Worm (Caenorhabditis elegans) whole organism, midembryonic: ENCODE measurements around the gene T02H6.9.

ENCODE experiments used
- T22C8.4 ChIP-seq: fragments of 200-800 bp; sonication (Bioruptor generic); IDR thresholded peaks from 2 replicates; pipeline ENCODE4 v1.3.6; 2022; ENCODE audit warnings: missing genetic modification characterization, missing compliant biosample characterization
- cog-1 ChIP-seq: sonication (generic microtip); optimal IDR thresholded peaks from 2 replicates; lab custom pipeline; 2016; ENCODE audit warnings: missing genetic modification characterization, missing compliant biosample characterization
- flt-1 ChIP-seq: fragments of 200-800 bp; sonication (Bioruptor generic); IDR thresholded peaks from 2 replicates; pipeline ENCODE4 v1.3.6; 2022; ENCODE audit warnings: missing genetic modification characterization, missing compliant biosample characterization
- klf-2 ChIP-seq: fragments of 200-800 bp; sonication (Bioruptor generic); conservative IDR thresholded peaks from 2 replicates; pipeline ENCODE4 v1.3.6; 2022; ENCODE audit warnings: missing genetic modification reagents, missing genetic modification characterization, missing compliant biosample characterization
- med-1 ChIP-seq: sonication (generic microtip); optimal IDR thresholded peaks from 2 replicates; lab custom pipeline; 2017; ENCODE audit warnings: missing genetic modification characterization, mild to moderate bottlenecking, missing compliant biosample characterization, antibody characterized with exemption, missing genetic modification reagents; ENCODE audit not compliant: insufficient read depth
- ref-1 ChIP-seq: fragments of 200-800 bp; sonication (Bioruptor generic); conservative IDR thresholded peaks from 2 replicates; pipeline ENCODE4 v1.3.6; 2022; ENCODE audit warnings: missing genetic modification reagents, missing genetic modification characterization, missing compliant biosample characterization
- tab-1 ChIP-seq: fragments of 200-800 bp; sonication (Bioruptor generic); IDR thresholded peaks from 2 replicates; pipeline ENCODE4 v1.3.6; 2022; ENCODE audit warnings: missing genetic modification characterization, missing compliant biosample characterization
- ztf-23 ChIP-seq: fragments of 200-800 bp; sonication (Bioruptor generic); IDR thresholded peaks from 2 replicates; pipeline ENCODE4 v1.3.6; 2022; ENCODE audit warnings: missing genetic modification reagents, missing genetic modification characterization, missing compliant biosample characterization
- ztf-29 ChIP-seq: fragments of 200-800 bp; sonication (Bioruptor generic); IDR thresholded peaks from 2 replicates; pipeline ENCODE4 v1.3.6; 2022; ENCODE audit warnings: missing genetic modification reagents, missing genetic modification characterization, missing compliant biosample characterization

Gene T02H6.9

DNA sequence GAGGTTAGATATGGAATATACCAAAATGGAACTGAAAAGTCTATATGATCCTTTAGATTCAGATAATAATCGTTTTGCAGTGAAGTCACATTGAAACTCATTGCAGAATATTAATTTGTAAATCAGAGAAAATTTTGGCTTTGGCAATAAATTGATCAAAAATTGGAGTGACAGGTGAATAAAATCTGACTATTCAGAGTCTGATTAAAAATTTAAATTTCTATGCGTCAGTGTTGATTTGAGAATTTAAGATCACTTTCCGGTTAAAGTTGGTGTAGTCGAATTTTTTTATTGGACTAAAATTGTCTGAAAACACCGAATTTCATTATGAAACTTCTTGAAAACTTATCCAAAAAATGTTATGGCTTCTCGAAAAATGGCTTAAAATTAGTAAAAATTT is 17.0 kb upstream of the T02H6.9 start, which contains the start of gene sri-45:
sri-45 (minus strand) TSS at position 101 of the 400 bp plus-strand sequence.
- TF ChIP-seq flt-1 (no peak), T22C8.4 (no peak), ztf-29 (GFP tag; lab: Robert Waterston, UW) (no peak), cog-1 (no peak), med-1 (no peak), tab-1 (GFP tag; lab: Robert Waterston, UW) (no peak), ref-1 (GFP tag; lab: Robert Waterston, UW) (no peak), klf-2 (no peak)

DNA sequence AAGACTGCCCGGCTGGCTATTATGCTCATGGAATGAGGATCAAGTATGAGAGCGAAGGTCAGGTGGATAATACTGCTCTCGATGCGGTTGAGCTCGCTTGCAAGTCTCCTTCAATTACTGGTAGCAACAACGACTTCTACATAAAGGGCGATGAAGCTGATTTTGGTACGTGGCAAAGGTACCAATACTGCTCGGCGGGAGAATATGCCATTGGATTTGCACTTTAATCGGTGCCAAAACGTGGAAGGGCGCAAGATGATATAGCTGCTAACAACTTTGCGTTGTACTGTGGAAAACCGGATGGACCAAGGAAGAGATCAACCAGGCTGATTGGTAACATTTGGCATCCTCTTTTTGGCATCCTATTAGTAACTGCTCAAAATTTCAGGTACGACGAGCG is 10.8 kb upstream of the T02H6.9 start:
- no peak for TF ChIP-seq ztf-23 (GFP tag; lab: Robert Waterston, UW)
- no peak for TF ChIP-seq T22C8.4
- TF ChIP-seq tab-1 (GFP tag; lab: Robert Waterston, UW) = no peak

DNA sequence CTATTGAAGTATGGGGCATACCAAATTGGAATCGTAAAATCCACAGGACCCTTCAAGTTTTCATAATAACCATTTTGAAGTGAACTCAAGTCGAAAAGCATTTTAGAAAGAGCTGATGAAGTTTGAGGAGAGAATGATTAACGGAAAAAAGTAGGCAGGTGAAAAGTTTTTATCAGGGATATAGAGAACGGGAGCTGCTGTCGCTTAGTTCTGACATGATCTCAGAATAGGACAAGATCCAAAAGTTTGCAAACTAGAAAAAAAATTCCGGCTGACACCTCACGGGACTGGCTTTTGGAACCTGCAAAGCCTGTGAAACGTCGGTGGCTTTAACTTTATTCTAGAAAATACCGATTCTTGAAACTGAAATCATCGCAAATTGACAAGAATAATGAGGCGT is 7.7 kb upstream of the T02H6.9 start, which contains the start of gene sri-46:
sri-46 (minus strand) TSS at position 101 of the 400 bp plus-strand sequence.
- TF ChIP-seq flt-1 (no peak), ztf-29 (GFP tag; lab: Robert Waterston, UW) (no peak), ztf-23 (GFP tag; lab: Robert Waterston, UW) (no peak), med-1 (no peak), klf-2 (no peak), ref-1 (GFP tag; lab: Robert Waterston, UW) (no peak), cog-1 (no peak), T22C8.4 (no peak), tab-1 (GFP tag; lab: Robert Waterston, UW) (no peak)

DNA sequence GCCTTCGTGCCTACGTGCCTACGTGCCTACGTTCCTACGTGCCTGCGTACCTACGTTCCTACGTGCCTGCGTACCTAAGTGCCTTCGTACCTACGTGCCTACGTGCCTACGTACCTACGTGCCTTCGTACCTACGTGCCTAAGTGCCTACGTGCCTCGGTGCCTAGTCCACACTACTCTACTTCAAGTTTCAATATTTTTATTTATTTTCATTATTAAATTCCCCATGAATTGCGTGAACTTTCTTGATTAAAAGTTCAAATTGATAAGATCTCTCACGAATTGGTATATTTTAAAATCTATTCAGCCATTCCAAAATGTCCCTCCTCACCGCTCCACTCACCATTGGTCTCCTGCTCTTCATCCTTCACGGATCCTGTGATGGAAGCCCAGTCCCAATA is 4.6 kb upstream of the T02H6.9 start, which contains the start of gene Y39F10C.3:
Y39F10C.3 (plus strand) TSS at position 301 of the 400 bp plus-strand sequence.
- TF ChIP-seq cog-1 = no peak
- no peak for TF ChIP-seq tab-1 (GFP tag; lab: Robert Waterston, UW)
- no peak for TF ChIP-seq ztf-23 (GFP tag; lab: Robert Waterston, UW)
- no peak for TF ChIP-seq med-1
- no peak for TF ChIP-seq flt-1
- no peak for TF ChIP-seq T22C8.4
- no peak for TF ChIP-seq klf-2
- no peak for TF ChIP-seq ref-1 (GFP tag; lab: Robert Waterston, UW)
- no peak for TF ChIP-seq ztf-29 (GFP tag; lab: Robert Waterston, UW)

DNA sequence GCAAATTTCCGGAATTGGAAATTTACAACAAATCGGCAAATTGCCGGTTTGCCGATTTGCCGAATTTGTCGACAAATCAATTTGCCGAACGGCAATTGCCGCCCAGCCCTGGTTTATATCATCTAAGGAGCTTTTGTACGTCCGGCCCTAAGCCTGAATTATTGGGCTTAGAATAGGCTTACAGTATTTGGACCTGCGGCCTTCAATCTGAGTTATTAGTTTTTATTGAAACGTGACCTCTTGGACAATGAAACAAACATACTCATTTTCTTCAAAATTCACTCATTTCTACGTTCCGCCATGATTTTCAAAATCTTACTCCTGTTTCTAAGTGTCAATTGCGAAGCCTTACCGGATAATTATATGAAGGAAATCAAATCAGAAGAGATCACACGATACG is 3.4 kb upstream of the T02H6.9 start, which contains the start of gene Y39F10C.1:
Y39F10C.1 (plus strand) TSS at position 301 of the 400 bp plus-strand sequence.
- TF ChIP-seq T22C8.4 (no peak), flt-1 (no peak), klf-2 (no peak), med-1 (no peak), tab-1 (GFP tag; lab: Robert Waterston, UW) (no peak), cog-1 (no peak), ref-1 (GFP tag; lab: Robert Waterston, UW) (no peak), ztf-29 (GFP tag; lab: Robert Waterston, UW) (no peak)

DNA sequence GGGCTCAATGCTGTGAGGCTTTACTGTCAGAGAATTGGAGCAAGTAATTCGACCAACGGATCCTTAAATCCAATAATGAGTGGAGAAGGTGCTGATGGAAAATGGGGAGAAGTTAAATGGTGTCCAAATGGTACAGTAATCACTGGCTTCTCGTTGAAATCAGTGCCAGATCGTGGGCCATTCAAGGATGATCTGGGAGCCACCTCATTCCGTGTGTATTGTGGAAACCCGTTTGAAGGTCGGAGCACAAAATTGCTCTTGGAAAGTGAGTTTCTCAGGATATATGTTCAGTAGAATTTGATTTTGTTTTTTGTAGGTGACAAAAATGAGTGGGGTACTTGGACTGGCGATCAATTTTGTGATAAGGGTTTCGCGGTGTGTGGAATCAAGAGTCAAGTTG is 2.9 kb upstream of the T02H6.9 start:
- TF ChIP-seq tab-1 (GFP tag; lab: Robert Waterston, UW) (no peak), ztf-29 (GFP tag; lab: Robert Waterston, UW) (no peak), cog-1 (no peak), ztf-23 (GFP tag; lab: Robert Waterston, UW) (no peak)

DNA sequence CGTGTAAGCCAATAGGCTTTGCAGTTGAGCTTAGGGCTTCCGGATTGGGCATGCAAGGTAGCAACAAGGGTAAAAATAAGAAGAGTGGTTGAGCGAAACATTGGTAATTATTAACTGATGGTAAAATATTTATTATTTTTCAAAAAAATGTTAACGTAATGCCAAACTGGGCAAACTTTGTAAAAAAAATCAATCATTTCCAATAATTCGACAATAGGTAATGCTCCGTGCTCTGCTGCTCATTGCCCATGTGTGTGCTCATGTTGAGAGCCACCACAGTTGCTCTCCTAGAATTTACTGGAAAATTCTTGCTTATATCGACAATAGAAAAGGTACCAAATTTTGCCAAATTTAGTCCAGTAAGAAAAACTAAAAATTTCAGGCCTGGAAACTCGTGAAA is 1.9 kb downstream of the T02H6.9 start, which contains the start of the genes T02H6.10 and T02H6.8:
T02H6.10 (minus strand) TSS at position 101 of the 400 bp plus-strand sequence.
T02H6.8 (plus strand) TSS at position 221 of the 400 bp plus-strand sequence.
- TF ChIP-seq T22C8.4 (no peak), ztf-29 (GFP tag; lab: Robert Waterston, UW) (no peak), tab-1 (GFP tag; lab: Robert Waterston, UW) (no peak), med-1 (no peak), ztf-23 (GFP tag; lab: Robert Waterston, UW) (no peak), flt-1 (no peak), ref-1 (GFP tag; lab: Robert Waterston, UW) (no peak)

DNA sequence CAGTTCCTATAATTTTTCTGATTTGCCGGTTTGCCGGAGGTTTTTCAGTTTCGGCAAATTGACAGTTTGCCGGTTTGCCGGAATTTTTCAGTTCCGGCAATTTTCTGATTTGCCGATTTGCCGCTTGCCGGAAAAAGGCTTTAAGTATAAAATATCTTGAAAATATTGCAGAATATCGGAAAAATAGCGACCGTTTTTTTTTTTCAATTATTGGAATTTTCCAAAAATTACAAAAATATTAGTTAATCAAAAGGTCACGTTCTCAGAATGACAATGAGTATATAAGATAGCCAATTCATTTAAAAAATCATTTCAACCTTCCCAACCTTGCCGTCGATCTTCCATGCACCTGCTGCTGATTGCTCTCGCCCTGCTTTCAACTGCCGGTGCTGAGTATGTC is 3.6 kb downstream of the T02H6.9 start, which contains the start of gene T02H6.7:
T02H6.7 (plus strand) TSS at position 301 of the 400 bp plus-strand sequence.
- no peak for TF ChIP-seq cog-1

DNA sequence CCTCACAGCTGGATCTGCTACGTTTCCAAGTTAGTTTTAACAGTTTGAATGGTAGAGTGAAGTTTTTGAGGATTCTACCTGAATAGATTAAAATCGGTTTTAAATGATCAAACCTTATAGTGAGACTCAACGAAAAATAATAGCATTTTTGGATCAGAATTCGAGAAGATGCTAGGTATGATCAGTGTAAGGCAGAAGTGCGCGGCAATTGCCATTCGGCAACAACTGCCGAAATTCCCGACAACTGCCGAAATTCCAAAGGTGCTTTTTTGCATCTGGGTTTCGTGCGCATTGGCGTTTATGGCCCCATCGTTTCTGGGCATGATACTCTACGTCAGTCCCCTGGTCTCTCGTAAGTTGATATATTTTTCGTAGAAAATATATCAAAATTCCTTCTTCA is 4.8 kb downstream of the T02H6.9 start, which contains the start of gene T02H6.6:
T02H6.6 (plus strand) TSS at position 301 of the 400 bp plus-strand sequence.
- no peak for TF ChIP-seq ztf-29 (GFP tag; lab: Robert Waterston, UW)
- no peak for TF ChIP-seq flt-1
- TF ChIP-seq ztf-23 (GFP tag; lab: Robert Waterston, UW) = no peak
- TF ChIP-seq T22C8.4 = no peak
- TF ChIP-seq ref-1 (GFP tag; lab: Robert Waterston, UW) = no peak
- no peak for TF ChIP-seq klf-2
- TF ChIP-seq cog-1 = no peak
- TF ChIP-seq med-1 = no peak
- TF ChIP-seq tab-1 (GFP tag; lab: Robert Waterston, UW) = no peak

DNA sequence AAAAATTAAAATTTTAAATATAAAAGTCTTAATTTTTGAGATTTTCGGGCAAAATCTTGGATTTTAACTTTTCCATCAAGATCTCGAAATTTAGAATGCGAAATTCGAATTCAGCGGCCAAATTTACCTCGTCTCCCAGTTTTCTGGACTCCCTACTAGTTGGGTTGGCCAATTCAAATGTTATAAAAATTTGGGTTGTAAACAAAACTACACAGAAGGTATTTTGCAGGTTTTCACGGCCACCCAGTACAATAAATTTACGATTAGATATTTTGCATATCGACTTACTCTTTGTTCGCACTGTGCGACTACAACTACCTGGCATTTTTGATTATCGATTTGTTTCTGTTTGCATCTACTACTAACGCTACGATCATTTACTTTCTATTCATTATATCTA is 6.1 kb downstream of the T02H6.9 start, which contains the start of gene T02H6.5:
T02H6.5 (plus strand) TSS at position 301 of the 400 bp plus-strand sequence.
- TF ChIP-seq ztf-29 (GFP tag; lab: Robert Waterston, UW) = no peak
- no peak for TF ChIP-seq ztf-23 (GFP tag; lab: Robert Waterston, UW)
- no peak for TF ChIP-seq T22C8.4

DNA sequence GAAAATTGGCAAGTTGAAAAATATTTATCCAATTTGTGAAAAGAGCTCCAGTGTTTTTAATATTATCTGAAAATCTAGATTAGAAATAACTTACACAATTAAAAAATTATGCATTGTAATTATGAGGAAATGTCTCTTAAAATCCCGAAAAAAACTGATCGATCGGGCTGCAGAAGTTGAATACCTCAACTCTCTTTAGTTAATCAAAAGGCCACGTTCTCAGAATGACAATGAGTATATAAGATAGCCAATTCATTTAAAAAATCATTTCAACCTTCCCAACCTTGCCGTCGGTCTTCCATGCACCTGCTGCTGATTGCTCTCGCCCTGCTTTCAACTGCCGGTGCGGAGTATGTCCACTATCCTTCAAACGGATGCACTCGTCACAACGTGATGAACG is 11.1 kb downstream of the T02H6.9 start, which contains the start of gene T02H6.4:
T02H6.4 (plus strand) TSS at position 301 of the 400 bp plus-strand sequence.
- TF ChIP-seq ztf-29 (GFP tag; lab: Robert Waterston, UW) = no peak
- TF ChIP-seq flt-1 = no peak
- TF ChIP-seq ztf-23 (GFP tag; lab: Robert Waterston, UW) = no peak
- TF ChIP-seq med-1 = no peak
- TF ChIP-seq ref-1 (GFP tag; lab: Robert Waterston, UW) = no peak
- TF ChIP-seq klf-2 = no peak
- no peak for TF ChIP-seq tab-1 (GFP tag; lab: Robert Waterston, UW)
- no peak for TF ChIP-seq cog-1
- no peak for TF ChIP-seq T22C8.4
